Worm (Caenorhabditis elegans) whole organism, L4 larva: ENCODE measurements around the gene F40G12.2.
"Not testable (repeated sequence)": the region's sequence is repeated elsewhere in the genome, so short reads cannot be mapped to it uniquely, and the experiment has no call there.

Experiments used
- F10B5.3 ChIP-seq: sonication (generic microtip); optimal IDR thresholded peaks from 2 replicates; lab custom pipeline; 2016; ENCODE audit warnings: mild to moderate bottlenecking, missing genetic modification characterization, missing compliant biosample characterization
- ceh-82 ChIP-seq: sonication (generic microtip); optimal IDR thresholded peaks from 2 replicates; lab custom pipeline; 2017; ENCODE audit warnings: missing biosample characterization, missing genetic modification characterization
- fkh-10 ChIP-seq: fragments of 150-350 bp; optimal IDR thresholded peaks from 2 replicates; lab custom pipeline; 2014; ENCODE audit warnings: missing biosample characterization, missing genetic modification reagents, missing genetic modification characterization
- lir-3 ChIP-seq: sonication (generic microtip); optimal IDR thresholded peaks from 2 replicates; lab custom pipeline; 2016; ENCODE audit warnings: mild to moderate bottlenecking, missing genetic modification characterization, missing compliant biosample characterization
- mdt-29 ChIP-seq: fragments of 200-800 bp; sonication (Bioruptor generic); IDR thresholded peaks from 2 replicates; pipeline ENCODE4 v1.3.6; 2022; ENCODE audit warnings: missing genetic modification reagents, missing genetic modification characterization, missing compliant biosample characterization
- pqm-1 ChIP-seq: sonication (generic microtip); optimal IDR thresholded peaks from 2 replicates; lab custom pipeline; 2017; ENCODE audit warnings: missing biosample characterization, missing genetic modification characterization
- sdz-12 ChIP-seq: fragments of 200-800 bp; sonication (Bioruptor generic); optimal IDR thresholded peaks from 2 replicates; lab custom pipeline; 2018; ENCODE audit warnings: mild to moderate bottlenecking, missing genetic modification characterization, missing compliant biosample characterization

DNA sequence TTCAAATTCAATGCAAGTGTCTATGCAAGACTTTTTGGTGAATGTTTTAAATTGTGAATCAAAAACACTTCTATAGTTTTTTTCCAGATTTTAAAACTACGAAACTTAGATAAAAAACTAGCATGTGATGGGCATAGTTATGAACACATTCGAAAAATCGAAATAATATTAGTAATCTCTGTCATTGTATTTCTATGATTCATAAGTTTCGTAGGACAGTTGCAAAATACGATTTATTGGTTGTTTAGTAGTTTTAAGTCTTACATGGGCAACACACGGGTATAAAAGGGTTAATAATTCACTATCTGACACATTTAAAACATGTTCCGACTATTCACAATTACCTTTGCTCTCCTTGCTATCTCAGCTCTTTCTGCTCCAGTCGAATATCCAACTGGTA, 47.4 kb upstream of the F40G12.2 start, which contains the start of gene spig-5:
- TF ChIP-seq pqm-1 (tag; lab: Kevin White, UChicago); F10B5.3 (tag; lab: Kevin White, UChicago); lir-3 (tag; lab: Kevin White, UChicago); fkh-10 (GFP tag; lab: Kevin White, UChicago); sdz-12 (GFP tag; lab: Kevin White, UChicago); mdt-29 (GFP tag; lab: Robert Waterston, UW); ceh-82 (tag; lab: Kevin White, UChicago): not testable (repeated sequence)
